Worm (Caenorhabditis elegans): ENCODE data around the gene F14D7.1.

- TF ChIP-seq dao-5 (tag; optimal IDR thresholded peaks at IDR 0.05) (no peak), W03F9.2 (tag; optimal IDR thresholded peaks at IDR 0.05) (no peak)
Observed at ce11 chrV:14324502-14325467, 35.5 kb upstream of the F14D7.1 start, which contains the start of the genes F47B8.4 and F47B8.18.

Measured in whole organism, L4/young adult.